Worm (Caenorhabditis elegans): ENCODE results near the gene F54C9.14.

Gene F54C9.14

DNA sequence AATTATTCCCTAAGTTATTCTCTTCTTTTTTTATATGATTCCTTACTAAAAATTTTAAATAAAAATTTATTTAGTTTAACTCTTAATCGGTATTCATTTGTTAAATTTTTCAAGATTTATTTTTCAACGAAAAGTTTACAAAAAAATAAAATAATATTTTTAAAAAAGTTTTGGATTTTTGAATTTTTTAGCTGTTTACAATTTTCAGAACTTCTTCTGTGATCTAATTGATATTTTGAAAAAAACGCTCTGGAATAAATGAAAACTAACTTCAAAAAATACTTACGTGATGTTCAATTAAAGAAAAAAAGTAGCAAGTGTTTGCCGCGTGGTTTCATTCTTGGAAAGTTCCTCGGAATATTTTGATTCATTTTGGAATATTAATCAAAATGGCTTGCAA, 16.8 kb upstream of the F54C9.14 start, which contains the start of gene decr-1.2:
Gene decr-1.2, plus strand, starts transcription at position 301 of the 400 bp plus-strand sequence.
- no peak for TF ChIP-seq xbp-1 (tag; optimal IDR thresholded peaks at IDR 0.05)
- TF ChIP-seq zip-4 (GFP tag; optimal IDR thresholded peaks at IDR 0.05), result no peak

DNA sequence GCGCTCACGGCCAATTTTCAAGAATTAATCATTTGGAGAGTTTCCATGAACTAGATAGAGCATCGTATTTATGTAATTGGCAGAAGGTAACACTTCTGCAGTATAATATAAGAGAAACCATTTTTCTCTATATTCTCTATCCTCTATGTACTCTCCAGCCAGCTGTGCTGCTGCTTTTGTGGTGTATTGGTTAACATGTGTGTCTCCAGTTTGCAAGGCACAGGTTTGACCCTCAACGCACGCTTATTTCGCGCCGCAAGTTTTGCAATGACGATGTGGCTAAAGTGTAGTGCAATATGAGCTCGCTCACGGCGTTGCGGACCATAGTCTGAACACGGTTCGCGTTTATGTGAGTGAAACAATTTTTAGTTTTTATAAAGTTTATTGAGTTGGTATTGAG, 15.1 kb upstream of the F54C9.14 start:
- TF ChIP-seq C04F5.9 (tag; optimal IDR thresholded peaks at IDR 0.05), result no peak
- TF ChIP-seq nhr-20 (tag; optimal IDR thresholded peaks at IDR 0.05), result peak; percentile 68
- peak; percentile 44 for TF ChIP-seq nhr-90 (tag; optimal IDR thresholded peaks at IDR 0.05; ENCODE audit: poor library complexity)
- peak in 2 of 3 experiments; percentile 25 to 44 for TF ChIP-seq dpl-1 (GFP tag; optimal IDR thresholded peaks at IDR 0.05)
- TF ChIP-seq dsc-1 (tag; optimal IDR thresholded peaks at IDR 0.05), result peak; percentile 27
- peak in 1 of 2 experiments; percentile 60 for TF ChIP-seq mdl-1 (tag; optimal IDR thresholded peaks at IDR 0.05)
- TF ChIP-seq vab-15 (tag; optimal IDR thresholded peaks at IDR 0.05), result no peak
- TF ChIP-seq hlh-17 (GFP tag; optimal IDR thresholded peaks at IDR 0.05; ENCODE audit: borderline replicate concordance), result no peak
- TF ChIP-seq mep-1 (tag; optimal IDR thresholded peaks at IDR 0.05), result peak; percentile 66
- no peak for TF ChIP-seq sox-4 (tag; optimal IDR thresholded peaks at IDR 0.05)
- TF ChIP-seq nhr-77 (tag; optimal IDR thresholded peaks at IDR 0.05), result peak; percentile 62
- TF ChIP-seq unc-130 (tag; optimal IDR thresholded peaks at IDR 0.05), result no peak
- TF ChIP-seq ceh-82 (tag; optimal IDR thresholded peaks at IDR 0.05), result peak; percentile 25 to 44 (median 28)
- peak; percentile 48 for TF ChIP-seq lir-3 (tag; optimal IDR thresholded peaks at IDR 0.05; ENCODE audit: poor library complexity)
- TF ChIP-seq fos-1 (tag; optimal IDR thresholded peaks at IDR 0.05), result peak; percentile 25
- TF ChIP-seq lin-35 (GFP tag; optimal IDR thresholded peaks at IDR 0.05), result peak; percentile 21 to 78
- peak; percentile 35 for TF ChIP-seq aly-2 (tag; optimal IDR thresholded peaks at IDR 0.05)
- TF ChIP-seq nhr-71 (tag; optimal IDR thresholded peaks at IDR 0.05), result no peak
- TF ChIP-seq skn-1 (tag; optimal IDR thresholded peaks at IDR 0.05), result peak; percentile 65
- TF ChIP-seq hlh-4 (tag; optimal IDR thresholded peaks at IDR 0.05), result no peak
- no peak for TF ChIP-seq tbx-2 (tag; optimal IDR thresholded peaks at IDR 0.05)
- TF ChIP-seq lsy-2 (tag; optimal IDR thresholded peaks at IDR 0.05), result peak in 1 of 2 experiments; percentile 69
- TF ChIP-seq egl-13 (tag; optimal IDR thresholded peaks at IDR 0.05), result no peak
- TF ChIP-seq lin-15B (tag; optimal IDR thresholded peaks at IDR 0.05), result no peak
- TF ChIP-seq fkh-8 (tag; optimal IDR thresholded peaks at IDR 0.05), result no peak
- TF ChIP-seq lin-13 (GFP tag; optimal IDR thresholded peaks at IDR 0.05), result no peak
- TF ChIP-seq blmp-1 (tag; optimal IDR thresholded peaks at IDR 0.05), result peak; percentile 25
- no peak for TF ChIP-seq zip-4 (GFP tag; optimal IDR thresholded peaks at IDR 0.05)
- TF ChIP-seq C16A3.4 (tag; optimal IDR thresholded peaks at IDR 0.05), result peak; percentile 78
- no peak for TF ChIP-seq nhr-237 (tag; optimal IDR thresholded peaks at IDR 0.05)
- peak; percentile 17 for TF ChIP-seq elt-2 (tag; optimal IDR thresholded peaks at IDR 0.05)
- TF ChIP-seq ceh-8 (GFP tag; optimal IDR thresholded peaks at IDR 0.05), result no peak
- no peak for TF ChIP-seq egl-27 (tag; optimal IDR thresholded peaks at IDR 0.05)
- TF ChIP-seq nhr-19 (GFP tag; conservative IDR thresholded peaks at IDR 0.05), result peak; percentile 31; the same call in 1 of the 2 replicates
- TF ChIP-seq unc-62 (GFP tag; optimal IDR thresholded peaks at IDR 0.05), result no peak
- TF ChIP-seq ceh-90 (tag; optimal IDR thresholded peaks at IDR 0.05), result no peak
- TF ChIP-seq nhr-47 (tag; optimal IDR thresholded peaks at IDR 0.05), result peak; percentile 59
- peak in 1 of 2 experiments; percentile 19 for TF ChIP-seq ztf-11 (tag; optimal IDR thresholded peaks at IDR 0.05)
- TF ChIP-seq grh-1 (GFP tag; IDR thresholded peaks at IDR 0.05), result no peak
- TF ChIP-seq hpl-2 (GFP tag; optimal IDR thresholded peaks at IDR 0.05), result no peak
- peak; percentile 38 to 48 for TF ChIP-seq efl-1 (optimal IDR thresholded peaks at IDR 0.05)
- TF ChIP-seq efl-1 (GFP tag; optimal IDR thresholded peaks at IDR 0.05 in 1 of 2), result peak; percentile 20 to 95
- TF ChIP-seq swsn-7 (tag; optimal IDR thresholded peaks at IDR 0.05), result peak; percentile 25
- TF ChIP-seq rnt-1 (tag; optimal IDR thresholded peaks at IDR 0.05), result peak; percentile 66
- peak in 1 of 6 experiments; percentile 19 for TF ChIP-seq elt-3 (tag; optimal IDR thresholded peaks at IDR 0.05)
